Worm (Caenorhabditis elegans): ENCODE results near the gene ZC155.2.

DNA sequence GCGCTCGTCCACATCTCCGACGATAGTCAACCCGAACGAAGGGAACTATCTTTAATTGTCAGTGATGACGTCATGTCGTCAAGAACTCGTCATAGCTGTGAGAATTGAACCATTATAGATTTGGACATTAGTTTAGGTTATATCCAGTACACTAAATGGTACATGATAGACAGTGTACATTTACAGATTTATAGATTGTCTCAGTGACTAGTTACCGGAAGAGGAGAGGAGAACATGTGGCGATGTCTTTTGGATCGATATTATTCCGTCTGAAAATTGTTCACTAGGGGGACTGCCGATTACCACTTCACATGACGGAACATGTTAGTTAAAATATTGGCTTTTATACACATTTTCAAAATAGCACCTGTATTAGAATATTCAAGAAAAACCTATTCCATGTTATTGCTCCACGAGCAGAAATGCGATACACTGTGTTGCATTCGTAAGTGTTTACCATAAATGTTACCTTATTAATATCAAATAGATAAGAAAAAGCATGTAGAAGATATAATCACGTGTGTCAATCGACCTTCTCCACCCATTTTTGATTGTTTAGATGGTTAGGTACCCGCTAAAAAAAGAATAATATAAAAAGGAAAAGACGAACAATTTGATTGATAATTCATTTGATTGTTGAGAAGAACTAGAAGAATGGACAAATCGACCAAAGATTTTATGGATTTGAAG, 48.6 kb downstream of the ZC155.2 start, which contains the start of gene ZC395.5:
- TF ChIP-seq F13H6.1 (tag; optimal IDR thresholded peaks at IDR 0.05): no peak
- no peak for TF ChIP-seq unc-39 (tag; optimal IDR thresholded peaks at IDR 0.05)
- TF ChIP-seq snpc-4 (tag; optimal IDR thresholded peaks at IDR 0.05): no peak
- no peak for TF ChIP-seq egl-27 (tag; optimal IDR thresholded peaks at IDR 0.05)
- no peak for TF ChIP-seq unc-62 (GFP tag; optimal IDR thresholded peaks at IDR 0.05)
- no peak for TF ChIP-seq lin-39 (tag; optimal IDR thresholded peaks at IDR 0.05)
- no peak for TF ChIP-seq nhr-25 (tag; optimal IDR thresholded peaks at IDR 0.05)
